Fruit fly (Drosophila melanogaster): ENCODE data around the gene Usp32.
A peak's percentile ranks its signal among the peaks of the same experiment; 100 is the strongest.

Gene Usp32

DNA sequence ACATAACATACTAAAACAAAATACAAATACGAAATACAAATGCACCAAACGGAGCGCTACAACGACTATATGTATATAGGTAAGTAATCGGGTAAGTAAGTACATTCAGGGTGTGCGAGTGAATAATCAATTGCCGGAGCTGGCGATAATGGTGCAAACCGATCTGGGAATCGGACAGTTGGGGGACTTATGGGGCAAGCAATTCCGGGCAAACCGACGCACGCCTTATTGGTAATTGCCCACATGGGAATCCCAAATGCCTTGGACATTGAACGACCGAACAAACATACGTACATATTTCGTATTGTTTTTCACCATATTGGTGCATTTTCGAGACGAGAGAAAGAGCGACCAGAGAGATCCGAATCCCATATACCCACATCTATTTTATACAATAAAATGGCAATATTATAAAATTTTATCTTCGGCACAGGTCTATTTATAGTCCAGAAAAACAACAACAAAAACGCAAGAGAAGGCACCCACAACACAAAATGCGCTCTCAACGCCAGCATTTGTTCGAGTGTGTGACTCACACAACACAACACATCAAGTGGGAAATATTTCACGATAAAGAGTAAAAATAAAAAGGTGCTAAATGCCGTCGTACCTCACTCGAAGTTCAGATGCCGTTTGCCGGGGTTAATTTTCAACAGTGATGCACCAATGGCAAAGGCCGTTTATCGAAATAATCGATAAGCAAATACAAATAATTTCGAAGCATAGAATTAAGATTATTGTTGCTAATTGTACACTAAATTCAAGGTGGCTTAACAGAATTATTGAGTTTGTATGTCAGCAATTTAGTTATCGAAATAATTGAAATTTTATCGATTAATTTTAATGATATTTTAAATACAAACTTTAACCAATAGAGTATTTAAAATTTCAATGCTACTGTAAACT, 29.5 kb downstream of the Usp32 start (continued):
- TF ChIP-seq gem (tag; optimal IDR thresholded peaks at IDR 0.05): peak; percentile 39
- TF ChIP-seq HLH4C (GFP tag; IDR thresholded peaks at IDR 0.05; ENCODE audit: partially characterized antibody): no peak
- TF ChIP-seq stwl (tag; optimal IDR thresholded peaks at IDR 0.05): peak; percentile 61
- peak; percentile 6 for TF ChIP-seq CG10543 (GFP tag; optimal IDR thresholded peaks at IDR 0.05)
- peak; percentile 23 for TF ChIP-seq PHDP (tag; optimal IDR thresholded peaks at IDR 0.05)
- TF ChIP-seq grau (tag; optimal IDR thresholded peaks at IDR 0.05): peak; percentile 24
- no peak for TF ChIP-seq slp2 (GFP tag; optimal IDR thresholded peaks at IDR 0.05)
- TF ChIP-seq CG9437 (GFP tag; optimal IDR thresholded peaks at IDR 0.05): peak; percentile 6
- TF ChIP-seq sd (tag; optimal IDR thresholded peaks at IDR 0.05): peak; percentile 72
- TF ChIP-seq Pdp1 (GFP tag; optimal IDR thresholded peaks at IDR 0.05): peak in 1 of 2 experiments; percentile 9
- TF ChIP-seq run (tag; optimal IDR thresholded peaks at IDR 0.05): no peak
- 0 out of 2 replicates have a peak, but pooled peaks have one; percentile 15 for TF ChIP-seq Xrp1 (GFP tag; IDR thresholded peaks at IDR 0.05)
- TF ChIP-seq Trl (optimal IDR thresholded peaks at IDR 0.05): peak; percentile 4 to 22
- no peak for TF ChIP-seq Trl (GFP tag; optimal IDR thresholded peaks at IDR 0.05)
- peak; percentile 36 for TF ChIP-seq nom (GFP tag; optimal IDR thresholded peaks at IDR 0.05)
- peak; percentile 22; the same call in 1 of the 2 replicates for TF ChIP-seq CG6689 (GFP tag; IDR thresholded peaks at IDR 0.05)
- no peak for TF ChIP-seq CG8290 (GFP tag; optimal IDR thresholded peaks at IDR 0.05)
- TF ChIP-seq CG8290 (tag; optimal IDR thresholded peaks at IDR 0.05): peak; percentile 25 to 40

DNA sequence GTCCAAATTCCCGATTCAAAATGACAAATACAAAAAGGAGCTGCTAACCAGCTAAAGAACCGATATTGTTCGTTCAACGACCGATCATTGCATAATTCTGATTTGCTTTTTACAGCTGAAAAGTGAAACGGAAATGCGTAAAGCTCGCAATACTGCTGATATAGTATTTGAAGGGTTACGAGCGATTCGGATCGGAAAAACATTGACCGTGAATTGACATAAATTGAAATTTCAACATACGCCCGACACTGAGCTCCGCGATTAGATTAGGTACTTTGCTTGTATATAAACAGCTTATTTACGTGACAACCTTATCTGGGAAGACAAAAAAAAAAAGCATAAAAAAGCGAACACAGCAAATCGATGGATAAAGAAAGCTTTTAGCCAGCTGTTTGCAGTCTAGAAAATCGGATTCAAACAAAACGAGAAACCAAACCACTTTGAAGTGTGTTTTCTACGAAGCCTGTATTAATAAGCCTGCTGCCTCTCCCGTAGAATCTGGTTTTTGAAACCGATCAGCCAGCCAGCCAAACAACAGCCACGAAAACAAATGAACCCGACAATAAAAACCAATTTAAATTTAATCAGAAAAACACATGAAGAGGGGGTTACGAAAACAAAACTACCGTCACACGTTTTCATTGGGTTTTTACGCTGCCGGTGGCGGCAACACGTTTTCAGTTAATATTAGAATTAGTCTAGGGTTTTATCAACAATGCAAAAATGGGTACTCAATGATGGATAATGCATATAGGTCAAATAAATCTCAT, 30.7 kb downstream of the Usp32 start:
- peak; percentile 79; the same call in 2 of the 4 replicates for TF ChIP-seq chinmo (GFP tag; IDR thresholded peaks at IDR 0.05; ENCODE audit: partially characterized antibody)
- no peak for TF ChIP-seq Bdp1 (GFP tag; optimal IDR thresholded peaks at IDR 0.05)
- no peak for TF ChIP-seq Dek (tag; optimal IDR thresholded peaks at IDR 0.05)
- peak; percentile 84 for TF ChIP-seq CG34376 (GFP tag; optimal IDR thresholded peaks at IDR 0.05)
- TF ChIP-seq CG13296 (GFP tag; optimal IDR thresholded peaks at IDR 0.05): peak; percentile 17
- TF ChIP-seq Med (GFP tag): peak; percentile 39
- peak; percentile 90 for TF ChIP-seq mirr (GFP tag; optimal IDR thresholded peaks at IDR 0.05)
- peak; percentile 82 for TF ChIP-seq cwo (GFP tag; optimal IDR thresholded peaks at IDR 0.05)
- peak; percentile 17 for TF ChIP-seq lab (GFP tag; optimal IDR thresholded peaks at IDR 0.05)
- no peak for TF ChIP-seq org-1 (GFP tag; optimal IDR thresholded peaks at IDR 0.05)
- TF ChIP-seq Deaf1 (tag; optimal IDR thresholded peaks at IDR 0.05): peak; percentile 30
- TF ChIP-seq Pdp1 (GFP tag; optimal IDR thresholded peaks at IDR 0.05): peak in 1 of 2 experiments; percentile 96
- TF ChIP-seq Awh (GFP tag; IDR thresholded peaks at IDR 0.05): 0 out of 2 replicates have a peak, but pooled peaks have one; percentile 65
- peak; percentile 16 for TF ChIP-seq CG12769 (tag; optimal IDR thresholded peaks at IDR 0.05)
- TF ChIP-seq hth (optimal IDR thresholded peaks at IDR 0.05): no peak
- peak; percentile 79 for TF ChIP-seq exex (tag; optimal IDR thresholded peaks at IDR 0.05)
- peak; percentile 32 for TF ChIP-seq BtbVII (GFP tag; optimal IDR thresholded peaks at IDR 0.05)
- TF ChIP-seq wdn (GFP tag; IDR thresholded peaks at IDR 0.05): no peak
- TF ChIP-seq pfk (GFP tag; optimal IDR thresholded peaks at IDR 0.05): peak; percentile 57
- no peak for TF ChIP-seq CG1832 (GFP tag; optimal IDR thresholded peaks at IDR 0.05)
- TF ChIP-seq vvl (GFP tag; IDR thresholded peaks at IDR 0.05): 0 out of 2 replicates have a peak, but pooled peaks have one; percentile 28
- TF ChIP-seq Sox102F (GFP tag; optimal IDR thresholded peaks at IDR 0.05): no peak
- no peak for TF ChIP-seq Poxn (GFP tag; IDR thresholded peaks at IDR 0.05)
- TF ChIP-seq CG8478 (optimal IDR thresholded peaks at IDR 0.05): no peak
- TF ChIP-seq GATAe (GFP tag; conservative IDR thresholded peaks at IDR 0.05): peak; percentile 32; the same call in 1 of the 2 replicates
- TF ChIP-seq CG10543 (GFP tag; optimal IDR thresholded peaks at IDR 0.05): peak; percentile 68
- peak; percentile 41 for TF ChIP-seq sug (tag; optimal IDR thresholded peaks at IDR 0.05)
- peak; percentile 40 for TF ChIP-seq sqz (GFP tag; optimal IDR thresholded peaks at IDR 0.05)
- TF ChIP-seq CG13894 (tag; optimal IDR thresholded peaks at IDR 0.05): peak; percentile 50
- TF ChIP-seq oc (tag; optimal IDR thresholded peaks at IDR 0.05): peak; percentile 47

All from whole organism, embryonic.